Worm (Caenorhabditis elegans) whole organism, midembryonic: ENCODE measurements around the gene F55G1.1.

ENCODE experiments used
- T22C8.4 ChIP-seq: fragments of 200-800 bp; sonication (Bioruptor generic); IDR thresholded peaks from 2 replicates; pipeline ENCODE4 v1.3.6; 2022; ENCODE audit warnings: missing genetic modification characterization, missing compliant biosample characterization
- cog-1 ChIP-seq: sonication (generic microtip); optimal IDR thresholded peaks from 2 replicates; lab custom pipeline; 2016; ENCODE audit warnings: missing genetic modification characterization, missing compliant biosample characterization
- flt-1 ChIP-seq: fragments of 200-800 bp; sonication (Bioruptor generic); IDR thresholded peaks from 2 replicates; pipeline ENCODE4 v1.3.6; 2022; ENCODE audit warnings: missing genetic modification characterization, missing compliant biosample characterization
- klf-2 ChIP-seq: fragments of 200-800 bp; sonication (Bioruptor generic); conservative IDR thresholded peaks from 2 replicates; pipeline ENCODE4 v1.3.6; 2022; ENCODE audit warnings: missing genetic modification reagents, missing genetic modification characterization, missing compliant biosample characterization
- med-1 ChIP-seq: sonication (generic microtip); optimal IDR thresholded peaks from 2 replicates; lab custom pipeline; 2017; ENCODE audit warnings: missing genetic modification characterization, mild to moderate bottlenecking, missing compliant biosample characterization, antibody characterized with exemption, missing genetic modification reagents; ENCODE audit not compliant: insufficient read depth
- ref-1 ChIP-seq: fragments of 200-800 bp; sonication (Bioruptor generic); conservative IDR thresholded peaks from 2 replicates; pipeline ENCODE4 v1.3.6; 2022; ENCODE audit warnings: missing genetic modification reagents, missing genetic modification characterization, missing compliant biosample characterization
- ztf-23 ChIP-seq: fragments of 200-800 bp; sonication (Bioruptor generic); IDR thresholded peaks from 2 replicates; pipeline ENCODE4 v1.3.6; 2022; ENCODE audit warnings: missing genetic modification reagents, missing genetic modification characterization, missing compliant biosample characterization
- ztf-29 ChIP-seq: fragments of 200-800 bp; sonication (Bioruptor generic); IDR thresholded peaks from 2 replicates; pipeline ENCODE4 v1.3.6; 2022; ENCODE audit warnings: missing genetic modification reagents, missing genetic modification characterization, missing compliant biosample characterization

ce11 chrIV:7506711-7507110, 15.1 kb downstream of the F55G1.1 start:
- TF ChIP-seq ztf-29 (no peak), flt-1 (GFP tag; lab: Robert Waterston, UW) (no peak), ref-1 (GFP tag; lab: Robert Waterston, UW) (no peak), T22C8.4 (GFP tag; lab: Robert Waterston, UW) (no peak), cog-1 (tag; lab: Kevin White, UChicago) (no peak), ztf-23 (no peak), med-1 (GFP tag; lab: Kevin White, UChicago) (no peak), klf-2 (GFP tag; lab: Robert Waterston, UW) (no peak)
